Worm (Caenorhabditis elegans) whole organism, midembryonic: ENCODE measurements around the gene rabr-4.

Experiments
- T22C8.4 ChIP-seq: fragments of 200-800 bp; sonication (Bioruptor generic); IDR thresholded peaks from 2 replicates; pipeline ENCODE4 v1.3.6; 2022; ENCODE audit warnings: missing genetic modification characterization, missing compliant biosample characterization
- cog-1 ChIP-seq: sonication (generic microtip); optimal IDR thresholded peaks from 2 replicates; lab custom pipeline; 2016; ENCODE audit warnings: missing genetic modification characterization, missing compliant biosample characterization
- flt-1 ChIP-seq: fragments of 200-800 bp; sonication (Bioruptor generic); IDR thresholded peaks from 2 replicates; pipeline ENCODE4 v1.3.6; 2022; ENCODE audit warnings: missing genetic modification characterization, missing compliant biosample characterization
- klf-2 ChIP-seq: fragments of 200-800 bp; sonication (Bioruptor generic); conservative IDR thresholded peaks from 2 replicates; pipeline ENCODE4 v1.3.6; 2022; ENCODE audit warnings: missing genetic modification reagents, missing genetic modification characterization, missing compliant biosample characterization
- med-1 ChIP-seq: sonication (generic microtip); optimal IDR thresholded peaks from 2 replicates; lab custom pipeline; 2017; ENCODE audit warnings: missing genetic modification characterization, mild to moderate bottlenecking, missing compliant biosample characterization, antibody characterized with exemption, missing genetic modification reagents; ENCODE audit not compliant: insufficient read depth
- ref-1 ChIP-seq: fragments of 200-800 bp; sonication (Bioruptor generic); conservative IDR thresholded peaks from 2 replicates; pipeline ENCODE4 v1.3.6; 2022; ENCODE audit warnings: missing genetic modification reagents, missing genetic modification characterization, missing compliant biosample characterization
- tab-1 ChIP-seq: fragments of 200-800 bp; sonication (Bioruptor generic); IDR thresholded peaks from 2 replicates; pipeline ENCODE4 v1.3.6; 2022; ENCODE audit warnings: missing genetic modification characterization, missing compliant biosample characterization
- ztf-23 ChIP-seq: fragments of 200-800 bp; sonication (Bioruptor generic); IDR thresholded peaks from 2 replicates; pipeline ENCODE4 v1.3.6; 2022; ENCODE audit warnings: missing genetic modification reagents, missing genetic modification characterization, missing compliant biosample characterization
- ztf-29 ChIP-seq: fragments of 200-800 bp; sonication (Bioruptor generic); IDR thresholded peaks from 2 replicates; pipeline ENCODE4 v1.3.6; 2022; ENCODE audit warnings: missing genetic modification reagents, missing genetic modification characterization, missing compliant biosample characterization

The rabr-4 gene

ce11 chrV:16226581-16226980 lies 31.8 kb downstream of the rabr-4 start, which contains the start of gene F11A5.13:
F11A5.13 (minus strand) TSS chrV:16226681.
- TF ChIP-seq ztf-29 (no peak), flt-1 (GFP tag; lab: Robert Waterston, UW) (no peak), med-1 (GFP tag; lab: Kevin White, UChicago) (no peak), ztf-23 (GFP tag; lab: Robert Waterston, UW) (no peak), klf-2 (GFP tag; lab: Robert Waterston, UW) (no peak), cog-1 (no peak), T22C8.4 (GFP tag; lab: Robert Waterston, UW) (no peak), ref-1 (GFP tag; lab: Robert Waterston, UW) (no peak), tab-1 (GFP tag; lab: Robert Waterston, UW) (no peak)

ce11 chrV:16229439-16229838 lies 34.7 kb downstream of the rabr-4 start:
- TF ChIP-seq flt-1 (GFP tag; lab: Robert Waterston, UW) (no peak), cog-1 (no peak), klf-2 (GFP tag; lab: Robert Waterston, UW) (no peak), ref-1 (GFP tag; lab: Robert Waterston, UW) (no peak), ztf-23 (GFP tag; lab: Robert Waterston, UW) (no peak), med-1 (GFP tag; lab: Kevin White, UChicago) (no peak), ztf-29 (no peak), tab-1 (GFP tag; lab: Robert Waterston, UW) (no peak), T22C8.4 (GFP tag; lab: Robert Waterston, UW) (no peak)

DNA sequence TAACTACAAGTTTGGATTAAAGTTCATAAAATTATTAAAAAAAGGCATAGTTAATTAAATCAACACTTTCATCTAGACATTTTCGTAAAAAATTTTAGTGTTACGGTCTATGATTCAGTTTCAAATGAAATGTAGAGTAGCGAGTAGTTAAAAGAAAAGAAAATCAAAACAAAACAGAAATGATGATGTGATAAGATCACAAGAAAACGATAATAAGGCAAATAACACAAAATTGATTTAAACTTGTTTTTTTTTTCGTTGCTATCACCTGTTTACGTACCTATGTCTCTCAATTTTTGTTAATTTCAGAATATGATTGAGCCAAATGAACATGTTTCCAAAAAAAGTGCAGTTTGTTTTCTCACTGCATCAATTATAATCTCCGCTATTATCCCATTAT lies 35.2 kb downstream of the rabr-4 start, which contains the start of the genes F21H7.2 and F21H7.12:
F21H7.2 (minus strand) TSS at position 101 of the 400 bp plus-strand sequence.
F21H7.12 (plus strand) TSS at position 270 of the 400 bp plus-strand sequence.
- TF ChIP-seq ztf-29, result no peak
- TF ChIP-seq cog-1, result no peak
- TF ChIP-seq tab-1 (GFP tag; lab: Robert Waterston, UW), result no peak
- no peak for TF ChIP-seq flt-1 (GFP tag; lab: Robert Waterston, UW)
- TF ChIP-seq ref-1 (GFP tag; lab: Robert Waterston, UW), result no peak
- no peak for TF ChIP-seq med-1 (GFP tag; lab: Kevin White, UChicago)
- no peak for TF ChIP-seq ztf-23 (GFP tag; lab: Robert Waterston, UW)
- TF ChIP-seq T22C8.4 (GFP tag; lab: Robert Waterston, UW), result no peak
- TF ChIP-seq klf-2 (GFP tag; lab: Robert Waterston, UW), result no peak

DNA sequence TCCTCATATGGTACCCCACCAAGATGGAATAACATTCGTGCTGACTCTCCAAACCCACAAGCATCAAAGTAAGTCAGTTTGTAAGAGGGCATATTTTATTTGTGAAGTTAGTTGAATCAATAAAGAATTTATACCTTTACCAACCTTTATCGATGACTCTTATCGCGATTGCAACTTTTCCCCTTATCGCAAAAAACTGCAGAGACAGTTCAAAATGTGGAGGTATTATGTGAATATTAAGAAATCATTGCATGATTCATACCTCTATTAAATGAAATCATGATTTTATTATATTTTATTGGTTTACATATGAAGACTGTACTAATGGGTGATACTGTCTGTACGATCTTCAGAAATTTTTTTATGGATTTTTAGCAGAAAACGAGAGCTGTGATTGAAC lies 37.4 kb downstream of the rabr-4 start, which contains the start of gene gst-22:
gst-22 (minus strand) TSS at position 103 of the 400 bp plus-strand sequence.
- no peak for TF ChIP-seq flt-1 (GFP tag; lab: Robert Waterston, UW)
- no peak for TF ChIP-seq ztf-29
- TF ChIP-seq ztf-23 (GFP tag; lab: Robert Waterston, UW), result no peak
- no peak for TF ChIP-seq ref-1 (GFP tag; lab: Robert Waterston, UW)
- TF ChIP-seq T22C8.4 (GFP tag; lab: Robert Waterston, UW), result no peak
- no peak for TF ChIP-seq klf-2 (GFP tag; lab: Robert Waterston, UW)
- TF ChIP-seq med-1 (GFP tag; lab: Kevin White, UChicago), result no peak
- TF ChIP-seq cog-1, result no peak
- no peak for TF ChIP-seq tab-1 (GFP tag; lab: Robert Waterston, UW)

ce11 chrV:16233624-16234023 lies 38.9 kb downstream of the rabr-4 start, which contains the start of gene clec-233:
clec-233 (plus strand) TSS chrV:16233924.
- no peak for TF ChIP-seq T22C8.4 (GFP tag; lab: Robert Waterston, UW)
- TF ChIP-seq tab-1 (GFP tag; lab: Robert Waterston, UW), result no peak
- TF ChIP-seq flt-1 (GFP tag; lab: Robert Waterston, UW), result no peak
- no peak for TF ChIP-seq ztf-23 (GFP tag; lab: Robert Waterston, UW)
- TF ChIP-seq ref-1 (GFP tag; lab: Robert Waterston, UW), result no peak
- no peak for TF ChIP-seq klf-2 (GFP tag; lab: Robert Waterston, UW)
- TF ChIP-seq med-1 (GFP tag; lab: Kevin White, UChicago), result no peak
- TF ChIP-seq ztf-29, result no peak
- no peak for TF ChIP-seq cog-1

DNA sequence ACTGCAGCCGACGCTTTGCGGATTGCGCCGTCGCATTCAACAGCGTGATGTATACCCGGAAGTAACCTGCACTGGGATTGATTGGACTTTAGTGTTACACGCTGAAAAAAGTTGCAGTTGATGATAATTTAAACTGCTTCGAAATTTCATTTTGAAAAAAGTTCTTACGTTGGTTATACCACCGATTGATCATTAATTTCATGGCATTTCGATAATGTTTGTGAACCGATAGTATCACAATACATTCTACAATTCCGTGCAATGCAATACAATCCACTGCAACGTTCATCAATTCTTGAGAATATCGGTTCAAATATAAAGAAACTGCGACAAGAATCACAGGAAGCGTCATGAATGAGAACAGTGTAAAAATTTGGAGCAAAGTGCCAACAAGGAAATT lies 40.4 kb downstream of the rabr-4 start, which contains the start of gene F21H7.3:
F21H7.3 (minus strand) TSS at position 101 of the 400 bp plus-strand sequence.
- TF ChIP-seq cog-1, result no peak
- TF ChIP-seq T22C8.4 (GFP tag; lab: Robert Waterston, UW), result no peak
- no peak for TF ChIP-seq med-1 (GFP tag; lab: Kevin White, UChicago)
- no peak for TF ChIP-seq klf-2 (GFP tag; lab: Robert Waterston, UW)

DNA sequence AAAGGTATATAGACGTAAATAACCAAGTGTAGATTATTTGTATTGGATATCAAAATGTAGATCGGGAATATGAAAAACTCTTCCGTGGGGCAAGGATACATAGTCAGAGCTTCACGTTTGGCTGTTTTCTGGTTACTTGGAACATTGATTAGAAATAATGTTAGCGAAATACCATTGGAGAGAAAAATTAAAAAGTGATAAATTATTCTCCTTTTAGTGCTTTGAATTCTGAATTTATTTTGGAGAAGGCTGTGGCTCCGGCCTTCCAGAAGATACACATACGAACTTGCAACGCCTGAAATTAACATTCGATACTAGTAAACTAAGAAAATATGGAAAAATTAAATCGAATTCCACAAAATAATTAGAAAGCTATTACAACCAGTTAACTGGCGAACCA lies 40.9 kb downstream of the rabr-4 start, which contains the start of gene srh-98:
srh-98 (minus strand) TSS at position 101 of the 400 bp plus-strand sequence.
- no peak for TF ChIP-seq med-1 (GFP tag; lab: Kevin White, UChicago)
- TF ChIP-seq klf-2 (GFP tag; lab: Robert Waterston, UW), result no peak
- TF ChIP-seq ztf-29, result no peak
- no peak for TF ChIP-seq ref-1 (GFP tag; lab: Robert Waterston, UW)
- no peak for TF ChIP-seq T22C8.4 (GFP tag; lab: Robert Waterston, UW)
- TF ChIP-seq cog-1, result no peak
- no peak for TF ChIP-seq ztf-23 (GFP tag; lab: Robert Waterston, UW)
- no peak for TF ChIP-seq flt-1 (GFP tag; lab: Robert Waterston, UW)
- no peak for TF ChIP-seq tab-1 (GFP tag; lab: Robert Waterston, UW)

DNA sequence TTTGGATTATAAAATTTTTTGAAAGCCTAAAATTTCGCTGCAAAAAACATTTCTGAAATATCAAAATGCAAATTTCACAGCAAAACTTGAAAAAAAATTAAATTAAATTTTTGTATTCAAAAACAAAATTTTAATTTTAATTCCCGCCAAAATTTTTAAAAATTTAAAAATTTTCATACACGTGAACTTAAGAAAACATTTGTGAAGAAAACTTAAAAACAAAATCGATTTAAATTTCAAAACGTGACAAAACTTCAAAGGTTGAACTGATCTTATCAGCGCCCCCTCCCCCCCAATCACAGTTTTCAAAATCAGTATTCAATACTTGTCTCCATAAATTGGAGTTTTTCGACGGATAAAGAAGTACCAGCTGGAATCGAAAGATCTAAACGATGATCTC lies 42.5 kb downstream of the rabr-4 start, which contains the start of gene F21H7.5:
F21H7.5 (plus strand) TSS at position 301 of the 400 bp plus-strand sequence.
- no peak for TF ChIP-seq med-1 (GFP tag; lab: Kevin White, UChicago)
- TF ChIP-seq ztf-23 (GFP tag; lab: Robert Waterston, UW), result no peak
- no peak for TF ChIP-seq T22C8.4 (GFP tag; lab: Robert Waterston, UW)
- TF ChIP-seq ztf-29, result no peak
- TF ChIP-seq tab-1 (GFP tag; lab: Robert Waterston, UW), result no peak
- no peak for TF ChIP-seq flt-1 (GFP tag; lab: Robert Waterston, UW)
- no peak for TF ChIP-seq cog-1
- no peak for TF ChIP-seq klf-2 (GFP tag; lab: Robert Waterston, UW)
- no peak for TF ChIP-seq ref-1 (GFP tag; lab: Robert Waterston, UW)

- TF ChIP-seq ztf-23 (GFP tag; lab: Robert Waterston, UW) (no peak), med-1 (GFP tag; lab: Kevin White, UChicago) (no peak), flt-1 (GFP tag; lab: Robert Waterston, UW) (no peak), ztf-29 (no peak), tab-1 (GFP tag; lab: Robert Waterston, UW) (no peak), T22C8.4 (GFP tag; lab: Robert Waterston, UW) (no peak), cog-1 (no peak), klf-2 (GFP tag; lab: Robert Waterston, UW) (no peak), ref-1 (GFP tag; lab: Robert Waterston, UW) (no peak)
These were observed 49.3 kb downstream of the rabr-4 start, which contains the start of gene srh-104 for ce11 chrV:16244078-16244477. srh-104 (minus strand) TSS chrV:16244178.
